Worm (Caenorhabditis elegans): Measurements from ENCODE around the gene T21C9.9.

ce11 chrV:10578226-10578625, 14.2 kb downstream of the T21C9.9 start, which contains the start of gene mics-1:
- no peak for TF ChIP-seq flt-1 (GFP tag; IDR thresholded peaks at IDR 0.05)
- TF ChIP-seq tab-1 (GFP tag; IDR thresholded peaks at IDR 0.05) = no peak
- no peak for TF ChIP-seq med-1 (GFP tag; optimal IDR thresholded peaks at IDR 0.05; ENCODE audit: insufficient read depth)

Measured in whole organism, midembryonic.